Worm (Caenorhabditis elegans): Measurements from ENCODE around the gene T24C2.3.

The T24C2.3 gene

ce11 chrX:14507992-14508391 lies 35.3 kb upstream of the T24C2.3 start (continued):
- TF ChIP-seq nhr-76 (tag; optimal IDR thresholded peaks at IDR 0.05) (no peak), lin-14 (GFP tag; optimal IDR thresholded peaks at IDR 0.05) (peak; percentile 86), nhr-237 (tag; optimal IDR thresholded peaks at IDR 0.05) (no peak), ces-1 (GFP tag; optimal IDR thresholded peaks at IDR 0.05) (no peak), efl-3 (GFP tag; optimal IDR thresholded peaks at IDR 0.05) (no peak), nhr-12 (tag; optimal IDR thresholded peaks at IDR 0.05) (no peak), ceh-82 (tag; optimal IDR thresholded peaks at IDR 0.05) (no peak), C16A3.4 (tag; optimal IDR thresholded peaks at IDR 0.05) (no peak), ceh-88 (GFP tag; IDR thresholded peaks at IDR 0.05) (no peak), F16B12.6 (tag; optimal IDR thresholded peaks at IDR 0.05) (no peak), fkh-10 (GFP tag; optimal IDR thresholded peaks at IDR 0.05) (no peak), xbp-1 (tag; optimal IDR thresholded peaks at IDR 0.05) (peak; percentile 1), dsc-1 (tag; optimal IDR thresholded peaks at IDR 0.05) (no peak), isw-1 (GFP tag; IDR thresholded peaks at IDR 0.05) (no peak)

- TF ChIP-seq efl-1 (optimal IDR thresholded peaks at IDR 0.05) (peak in 1 of 2 experiments; percentile 5), efl-1 (GFP tag; optimal IDR thresholded peaks at IDR 0.05 in 1 of 2) (peak in 1 of 2 experiments; percentile 36), nhr-47 (tag; optimal IDR thresholded peaks at IDR 0.05) (peak; percentile 36), egl-27 (tag; optimal IDR thresholded peaks at IDR 0.05) (peak in 1 of 2 experiments; percentile 70), unc-130 (tag; optimal IDR thresholded peaks at IDR 0.05) (peak; percentile 33), nhr-71 (tag; optimal IDR thresholded peaks at IDR 0.05) (peak; percentile 85), rnt-1 (tag; optimal IDR thresholded peaks at IDR 0.05) (peak; percentile 84), elt-3 (tag; optimal IDR thresholded peaks at IDR 0.05) (peak in 5 of 6 experiments; percentile 61 to 85 (median 73)), snu-23 (GFP tag; optimal IDR thresholded peaks at IDR 0.05) (peak; percentile 65), hpl-2 (GFP tag; optimal IDR thresholded peaks at IDR 0.05) (no peak), nhr-20 (tag; optimal IDR thresholded peaks at IDR 0.05) (peak; percentile 69), elt-2 (tag; optimal IDR thresholded peaks at IDR 0.05) (no peak), lir-3 (tag; optimal IDR thresholded peaks at IDR 0.05; ENCODE audit: poor library complexity) (peak; percentile 1), nhr-19 (GFP tag; conservative IDR thresholded peaks at IDR 0.05) (peak; percentile 61), ztf-11 (tag; optimal IDR thresholded peaks at IDR 0.05) (no peak), dpl-1 (GFP tag; optimal IDR thresholded peaks at IDR 0.05) (peak in 1 of 3 experiments; percentile 8), tbx-2 (tag; optimal IDR thresholded peaks at IDR 0.05) (peak; percentile 58), C16A3.4 (tag; optimal IDR thresholded peaks at IDR 0.05) (peak; percentile 19), pag-3 (tag; optimal IDR thresholded peaks at IDR 0.05; ENCODE audit: borderline replicate concordance, insufficient read depth) (peak; percentile 58), swsn-7 (tag; optimal IDR thresholded peaks at IDR 0.05) (peak; percentile 12), nhr-85 (tag) (peak; percentile 98), lin-35 (GFP tag; optimal IDR thresholded peaks at IDR 0.05) (peak in 1 of 2 experiments; percentile 36), ceh-63 (GFP tag; optimal IDR thresholded peaks at IDR 0.05) (no peak), lin-13 (GFP tag; optimal IDR thresholded peaks at IDR 0.05) (peak; percentile 15), nhr-77 (tag; optimal IDR thresholded peaks at IDR 0.05) (peak; percentile 13), blmp-1 (tag; optimal IDR thresholded peaks at IDR 0.05) (peak; percentile 85), unc-86 (tag; optimal IDR thresholded peaks at IDR 0.05) (no peak), grh-1 (GFP tag; IDR thresholded peaks at IDR 0.05) (peak; percentile 56; the same call in 1 of the 2 replicates), irx-1 (tag; optimal IDR thresholded peaks at IDR 0.05) (peak; percentile 48), nhr-90 (tag; optimal IDR thresholded peaks at IDR 0.05; ENCODE audit: poor library complexity) (peak; percentile 35), efl-3 (GFP tag; optimal IDR thresholded peaks at IDR 0.05) (no peak), pqm-1 (tag; optimal IDR thresholded peaks at IDR 0.05) (no peak), lin-39 (tag; optimal IDR thresholded peaks at IDR 0.05) (peak; percentile 77), lsy-2 (tag; optimal IDR thresholded peaks at IDR 0.05) (peak; percentile 48 to 54), lin-14 (GFP tag; optimal IDR thresholded peaks at IDR 0.05) (peak; percentile 94), ceh-82 (tag; optimal IDR thresholded peaks at IDR 0.05) (peak in 2 of 3 experiments; percentile 10 to 21), nhr-84 (tag; optimal IDR thresholded peaks at IDR 0.05) (no peak), mep-1 (tag; optimal IDR thresholded peaks at IDR 0.05) (peak; percentile 85)
These were observed 34.5 kb upstream of the T24C2.3 start for ce11 chrX:14508823-14509259.
